Worm (Caenorhabditis elegans): ENCODE results near the gene hpo-40.
A peak's percentile ranks its signal among the peaks of the same experiment; 100 is the strongest.

Gene hpo-40

ce11 chrV:10191242-10191641 is 21.5 kb upstream of the hpo-40 start (continued):
- no peak for TF ChIP-seq dmd-6 (GFP tag; IDR thresholded peaks at IDR 0.05)
- TF ChIP-seq pqm-1 (tag; optimal IDR thresholded peaks at IDR 0.05): peak; percentile 11
- TF ChIP-seq daf-19 (GFP tag; conservative IDR thresholded peaks at IDR 0.05): no peak
- no peak for TF ChIP-seq lin-39 (tag; optimal IDR thresholded peaks at IDR 0.05)
- peak in 1 of 2 experiments; percentile 13 for TF ChIP-seq unc-62 (GFP tag; optimal IDR thresholded peaks at IDR 0.05 in 1 of 2)
- no peak for TF ChIP-seq unc-62 (tag; optimal IDR thresholded peaks at IDR 0.05)
- no peak for TF ChIP-seq attf-4 (tag; optimal IDR thresholded peaks at IDR 0.05)
- no peak for TF ChIP-seq daf-16 (GFP tag; optimal IDR thresholded peaks at IDR 0.05)
- peak; percentile 91 for TF ChIP-seq daf-16 (tag; optimal IDR thresholded peaks at IDR 0.05)
- TF ChIP-seq ceh-32 (tag; optimal IDR thresholded peaks at IDR 0.05; ENCODE audit: poor library complexity): no peak
- no peak for TF ChIP-seq lin-15B (tag; optimal IDR thresholded peaks at IDR 0.05)

ce11 chrV:10198386-10198785 is 14.3 kb upstream of the hpo-40 start, which contains the start of gene ZK856.6:
Gene ZK856.6 (plus strand): TSS chrV:10198686.
- TF ChIP-seq saeg-2 (GFP tag; IDR thresholded peaks at IDR 0.05): no peak
- TF ChIP-seq tra-1 (GFP tag; IDR thresholded peaks at IDR 0.05): no peak
- TF ChIP-seq zfp-3 (GFP tag; conservative IDR thresholded peaks at IDR 0.05): no peak
- no peak for TF ChIP-seq nhr-41 (GFP tag; IDR thresholded peaks at IDR 0.05)
- TF ChIP-seq snpc-4 (tag; optimal IDR thresholded peaks at IDR 0.05): no peak
- no peak for TF ChIP-seq duxl-1 (tag; optimal IDR thresholded peaks at IDR 0.05; ENCODE audit: poor library complexity)
- TF ChIP-seq F26F4.8 (GFP tag; conservative IDR thresholded peaks at IDR 0.05): no peak
- no peak for TF ChIP-seq hlh-30 (tag; optimal IDR thresholded peaks at IDR 0.05; ENCODE audit: insufficient read depth)
- TF ChIP-seq Y48G9A.11 (GFP tag; IDR thresholded peaks at IDR 0.05): no peak
- no peak for TF ChIP-seq spr-1 (tag; optimal IDR thresholded peaks at IDR 0.05)
- TF ChIP-seq madf-5 (GFP tag; IDR thresholded peaks at IDR 0.05): no peak
- TF ChIP-seq unc-39 (tag; optimal IDR thresholded peaks at IDR 0.05): no peak

ce11 chrV:10201913-10202312 is 10.8 kb upstream of the hpo-40 start, which contains the start of gene ZK856.7:
Gene ZK856.7 (plus strand): TSS chrV:10202098.
- TF ChIP-seq nhr-28 (tag; optimal IDR thresholded peaks at IDR 0.05) (peak; percentile 82), fkh-10 (GFP tag; optimal IDR thresholded peaks at IDR 0.05) (no peak), unc-62 (GFP tag; optimal IDR thresholded peaks at IDR 0.05 in 1 of 2) (peak in 1 of 2 experiments; percentile 73), unc-62 (tag; optimal IDR thresholded peaks at IDR 0.05) (no peak), dve-1 (tag; optimal IDR thresholded peaks at IDR 0.05; ENCODE audit: insufficient read depth) (peak; percentile 51), dmd-9 (GFP tag; IDR thresholded peaks at IDR 0.05) (0 out of 2 replicates have a peak, but pooled peaks have one; percentile 42), mdl-1 (tag; optimal IDR thresholded peaks at IDR 0.05) (peak in 1 of 2 experiments; percentile 18), nhr-25 (tag; optimal IDR thresholded peaks at IDR 0.05; ENCODE audit: borderline replicate concordance, insufficient read depth) (no peak), fos-1 (tag; optimal IDR thresholded peaks at IDR 0.05) (no peak), nhr-237 (tag; optimal IDR thresholded peaks at IDR 0.05) (no peak), Y5F2A.4 (GFP tag; optimal IDR thresholded peaks at IDR 0.05) (no peak), aha-1 (tag) (peak; percentile 8), lsy-2 (tag; optimal IDR thresholded peaks at IDR 0.05) (peak in 1 of 2 experiments; percentile 46)

ce11 chrV:10202340-10202739 is 10.4 kb upstream of the hpo-40 start:
- no peak for TF ChIP-seq daf-16 (GFP tag; optimal IDR thresholded peaks at IDR 0.05)
- peak; percentile 62 for TF ChIP-seq daf-16 (tag; optimal IDR thresholded peaks at IDR 0.05)
- TF ChIP-seq R02D3.7 (tag; optimal IDR thresholded peaks at IDR 0.05): no peak
- no peak for TF ChIP-seq dmd-8 (GFP tag; IDR thresholded peaks at IDR 0.05)
- TF ChIP-seq ama-1 (optimal IDR thresholded peaks at IDR 0.05): peak; percentile 49
- TF ChIP-seq ceh-82 (tag; optimal IDR thresholded peaks at IDR 0.05): no peak

All from whole organism, L4 larva.